Worm (Caenorhabditis elegans): ENCODE data around the gene ZK669.5.

- no peak for TF ChIP-seq W03F9.2 (tag; optimal IDR thresholded peaks at IDR 0.05)
- no peak for TF ChIP-seq dao-5 (tag; optimal IDR thresholded peaks at IDR 0.05)
Observed at ce11 chrII:7955548-7955947, 8.9 kb upstream of the ZK669.5 start.
